Worm (Caenorhabditis elegans) whole organism, L2 larva: Measurements from ENCODE around the gene Y53F4B.62.

Experiments used
- C34F6.9 ChIP-seq: fragments of 150-350 bp; optimal IDR thresholded peaks from 2 replicates; lab custom pipeline; 2014; ENCODE audit warnings: missing biosample characterization, missing genetic modification characterization
- F13H6.1 ChIP-seq: sonication (generic microtip); optimal IDR thresholded peaks from 2 replicates; lab custom pipeline; 2016; ENCODE audit warnings: missing genetic modification characterization, missing compliant biosample characterization
- R02D3.7 ChIP-seq: fragments of 150-350 bp; optimal IDR thresholded peaks from 2 replicates; lab custom pipeline; 2014; ENCODE audit warnings: missing biosample characterization, missing genetic modification characterization
- Y55F3AM.14 ChIP-seq: fragments of 200-800 bp; sonication (Bioruptor generic); optimal IDR thresholded peaks from 2 replicates; lab custom pipeline; 2018; ENCODE audit warnings: mild to moderate bottlenecking, missing genetic modification characterization, missing compliant biosample characterization
- ZK546.5 ChIP-seq: sonication (generic microtip); optimal IDR thresholded peaks from 2 replicates; lab custom pipeline; 2017; ENCODE audit warnings: missing biosample characterization, missing genetic modification characterization
- alr-1 ChIP-seq: fragments of 150-350 bp; optimal IDR thresholded peaks from 2 replicates; lab custom pipeline; 2014; ENCODE audit warnings: missing biosample characterization, missing genetic modification characterization
- aly-2 ChIP-seq: fragments of 150-350 bp; optimal IDR thresholded peaks from 2 replicates; lab custom pipeline; 2014; ENCODE audit warnings: missing biosample characterization, missing genetic modification characterization
- ama-1 ChIP-seq: fragments of 150-350 bp; optimal IDR thresholded peaks from 2 replicates; lab custom pipeline; 2018; ENCODE audit warnings: inconsistent platforms
- blmp-1 ChIP-seq: sonication (generic microtip); optimal IDR thresholded peaks from 2 replicates; lab custom pipeline; 2017; ENCODE audit warnings: missing genetic modification characterization, mild to moderate bottlenecking, missing compliant biosample characterization, antibody characterized with exemption, moderate library complexity; ENCODE audit not compliant: insufficient read depth
- ceh-16 ChIP-seq: fragments of 150-350 bp; optimal IDR thresholded peaks from 2 replicates; lab custom pipeline; 2014; ENCODE audit warnings: missing biosample characterization, missing genetic modification characterization
- ceh-82 ChIP-seq: fragments of 150-350 bp; optimal IDR thresholded peaks from 2 replicates; lab custom pipeline; 2014; ENCODE audit warnings: missing biosample characterization, missing genetic modification characterization
- crh-2 ChIP-seq: sonication (generic microtip); optimal IDR thresholded peaks from 2 replicates; lab custom pipeline; 2017; ENCODE audit warnings: missing biosample characterization, missing genetic modification characterization
- dmd-4 ChIP-seq: sonication (generic microtip); optimal IDR thresholded peaks from 2 replicates; lab custom pipeline; 2017; ENCODE audit warnings: missing biosample characterization, missing genetic modification characterization
- egl-27 ChIP-seq: sonication (generic microtip); optimal IDR thresholded peaks from 3 replicates; lab custom pipeline; 2017; ENCODE audit warnings: missing biosample characterization, missing genetic modification reagents, missing genetic modification characterization
- elt-1 ChIP-seq: fragments of 150-350 bp; optimal IDR thresholded peaks from 2 replicates; lab custom pipeline; 2014; ENCODE audit warnings: missing biosample characterization, missing genetic modification characterization
- elt-3 ChIP-seq: sonication (generic microtip); optimal IDR thresholded peaks from 2 replicates; lab custom pipeline; 2017; ENCODE audit warnings: missing biosample characterization, missing genetic modification characterization
- fos-1 ChIP-seq: fragments of 150-350 bp; optimal IDR thresholded peaks from 2 replicates; lab custom pipeline; 2014; ENCODE audit warnings: missing biosample characterization, missing genetic modification characterization
- gmeb-1 ChIP-seq: fragments of 150-350 bp; optimal IDR thresholded peaks from 2 replicates; lab custom pipeline; 2014; ENCODE audit warnings: missing biosample characterization, missing genetic modification characterization
- lin-11 ChIP-seq: fragments of 150-350 bp; sonication (generic microtip); optimal IDR thresholded peaks from 2 replicates; lab custom pipeline; 2014; ENCODE audit warnings: missing biosample characterization, missing genetic modification characterization, inconsistent platforms, mixed read lengths
- lin-13 ChIP-seq: fragments of 150-350 bp; optimal IDR thresholded peaks from 2 replicates; lab custom pipeline; 2014; ENCODE audit warnings: missing biosample characterization, missing genetic modification reagents, missing genetic modification characterization
- lin-39 ChIP-seq: fragments of 150-350 bp; optimal IDR thresholded peaks from 2 replicates; lab custom pipeline; 2014; ENCODE audit warnings: missing biosample characterization, missing genetic modification reagents, missing genetic modification characterization
- lsy-2 ChIP-seq, 2 experiments: fragments of 150-350 bp in 1 of 2; sonication (generic microtip) in 1 of 2; optimal IDR thresholded peaks; 2 replicates each; lab custom pipeline; 2014 to 2017; ENCODE audit warnings: missing biosample characterization in 2 of 2, missing genetic modification characterization in 2 of 2
- mab-5 ChIP-seq: fragments of 150-350 bp; optimal IDR thresholded peaks from 2 replicates; lab custom pipeline; 2014; ENCODE audit warnings: missing biosample characterization, missing genetic modification characterization
- mbf-1 ChIP-seq: sonication (generic microtip); optimal IDR thresholded peaks from 2 replicates; lab custom pipeline; 2017; ENCODE audit warnings: missing biosample characterization, missing genetic modification characterization
- mdl-1 ChIP-seq, 2 experiments: fragments of 150-350 bp in 1 of 2; sonication (generic microtip) in 1 of 2; optimal IDR thresholded peaks; 2 replicates each; lab custom pipeline; 2017; ENCODE audit warnings: missing biosample characterization in 2 of 2, missing genetic modification characterization in 2 of 2
- nhr-10 ChIP-seq: sonication (generic microtip); optimal IDR thresholded peaks from 2 replicates; lab custom pipeline; 2017; ENCODE audit warnings: missing biosample characterization, missing genetic modification characterization
- nhr-11 ChIP-seq: fragments of 150-350 bp; optimal IDR thresholded peaks from 2 replicates; lab custom pipeline; 2014; ENCODE audit warnings: missing biosample characterization, missing genetic modification characterization
- nhr-12 ChIP-seq: fragments of 150-350 bp; optimal IDR thresholded peaks from 2 replicates; lab custom pipeline; 2014; ENCODE audit warnings: missing biosample characterization, missing genetic modification characterization
- nhr-129 ChIP-seq: fragments of 150-350 bp; optimal IDR thresholded peaks from 2 replicates; lab custom pipeline; 2014; ENCODE audit warnings: missing biosample characterization, missing genetic modification characterization
- nhr-21 ChIP-seq: fragments of 150-350 bp; optimal IDR thresholded peaks from 2 replicates; lab custom pipeline; 2014; ENCODE audit warnings: missing biosample characterization, missing genetic modification characterization
- nhr-23 ChIP-seq: fragments of 150-350 bp; optimal IDR thresholded peaks from 2 replicates; lab custom pipeline; 2014; ENCODE audit warnings: missing biosample characterization, missing genetic modification reagents, missing genetic modification characterization
- nhr-237 ChIP-seq: fragments of 150-350 bp; optimal IDR thresholded peaks from 2 replicates; lab custom pipeline; 2014; ENCODE audit warnings: missing biosample characterization, missing genetic modification characterization
- nhr-25 ChIP-seq: fragments of 150-350 bp; sonication (generic microtip); optimal IDR thresholded peaks from 3 replicates; lab custom pipeline; 2014; ENCODE audit warnings: missing biosample characterization, missing genetic modification characterization
- nhr-6 ChIP-seq: fragments of 150-350 bp; optimal IDR thresholded peaks from 2 replicates; lab custom pipeline; 2014; ENCODE audit warnings: missing biosample characterization, missing genetic modification characterization
- nhr-77 ChIP-seq: fragments of 150-350 bp; optimal IDR thresholded peaks from 2 replicates; lab custom pipeline; 2014; ENCODE audit warnings: missing biosample characterization, missing genetic modification characterization
- peb-1 ChIP-seq: fragments of 150-350 bp; optimal IDR thresholded peaks from 2 replicates; lab custom pipeline; 2014; ENCODE audit warnings: missing biosample characterization, missing genetic modification characterization
- sem-4 ChIP-seq: fragments of 150-350 bp; optimal IDR thresholded peaks from 2 replicates; lab custom pipeline; 2014; ENCODE audit warnings: missing biosample characterization, missing genetic modification reagents, missing genetic modification characterization
- skn-1 ChIP-seq: sonication (generic microtip); optimal IDR thresholded peaks from 2 replicates; lab custom pipeline; 2017; ENCODE audit warnings: missing biosample characterization, missing genetic modification characterization
- sma-3 ChIP-seq: sonication (generic microtip); optimal IDR thresholded peaks from 2 replicates; lab custom pipeline; 2016; ENCODE audit warnings: missing genetic modification reagents, missing genetic modification characterization, missing compliant biosample characterization
- sma-9 ChIP-seq, 2 experiments: fragments of 150-350 bp in 1 of 2; sonication (generic microtip) in 1 of 2; optimal IDR thresholded peaks; 2 replicates each; lab custom pipeline; 2014 to 2016; ENCODE audit warnings: missing genetic modification characterization in 2 of 2, mild to moderate bottlenecking in 1 of 2, missing biosample characterization in 1 of 2, missing compliant biosample characterization in 1 of 2, missing genetic modification reagents in 1 of 2, moderate library complexity in 1 of 2
- snpc-4 ChIP-seq: fragments of 150-350 bp; optimal IDR thresholded peaks from 2 replicates; lab custom pipeline; 2014; ENCODE audit warnings: missing biosample characterization, missing genetic modification characterization
- unc-39 ChIP-seq: fragments of 150-350 bp; optimal IDR thresholded peaks from 2 replicates; lab custom pipeline; 2014; ENCODE audit warnings: missing biosample characterization, missing genetic modification characterization
- unc-55 ChIP-seq: fragments of 150-350 bp; sonication (generic microtip); optimal IDR thresholded peaks from 3 replicates; lab custom pipeline; 2014; ENCODE audit warnings: missing biosample characterization, missing genetic modification reagents, missing genetic modification characterization
- unc-62 ChIP-seq: fragments of 150-350 bp; optimal IDR thresholded peaks from 2 replicates; lab custom pipeline; 2014; ENCODE audit warnings: missing biosample characterization, missing genetic modification reagents, missing genetic modification characterization
- zag-1 ChIP-seq: fragments of 150-350 bp; optimal IDR thresholded peaks from 2 replicates; lab custom pipeline; 2014; ENCODE audit warnings: missing biosample characterization, missing genetic modification characterization
- ztf-1 ChIP-seq: fragments of 200-800 bp; sonication (Bioruptor generic); conservative IDR thresholded peaks from 2 replicates; pipeline ENCODE4 v1.3.6; 2022; ENCODE audit warnings: missing genetic modification characterization, missing compliant biosample characterization
- ztf-11 ChIP-seq: sonication (generic microtip); optimal IDR thresholded peaks from 2 replicates; lab custom pipeline; 2017; ENCODE audit warnings: missing biosample characterization, missing genetic modification characterization
- ztf-4 ChIP-seq: fragments of 150-350 bp; optimal IDR thresholded peaks from 2 replicates; lab custom pipeline; 2014; ENCODE audit warnings: missing biosample characterization, missing genetic modification characterization

Gene Y53F4B.62

DNA sequence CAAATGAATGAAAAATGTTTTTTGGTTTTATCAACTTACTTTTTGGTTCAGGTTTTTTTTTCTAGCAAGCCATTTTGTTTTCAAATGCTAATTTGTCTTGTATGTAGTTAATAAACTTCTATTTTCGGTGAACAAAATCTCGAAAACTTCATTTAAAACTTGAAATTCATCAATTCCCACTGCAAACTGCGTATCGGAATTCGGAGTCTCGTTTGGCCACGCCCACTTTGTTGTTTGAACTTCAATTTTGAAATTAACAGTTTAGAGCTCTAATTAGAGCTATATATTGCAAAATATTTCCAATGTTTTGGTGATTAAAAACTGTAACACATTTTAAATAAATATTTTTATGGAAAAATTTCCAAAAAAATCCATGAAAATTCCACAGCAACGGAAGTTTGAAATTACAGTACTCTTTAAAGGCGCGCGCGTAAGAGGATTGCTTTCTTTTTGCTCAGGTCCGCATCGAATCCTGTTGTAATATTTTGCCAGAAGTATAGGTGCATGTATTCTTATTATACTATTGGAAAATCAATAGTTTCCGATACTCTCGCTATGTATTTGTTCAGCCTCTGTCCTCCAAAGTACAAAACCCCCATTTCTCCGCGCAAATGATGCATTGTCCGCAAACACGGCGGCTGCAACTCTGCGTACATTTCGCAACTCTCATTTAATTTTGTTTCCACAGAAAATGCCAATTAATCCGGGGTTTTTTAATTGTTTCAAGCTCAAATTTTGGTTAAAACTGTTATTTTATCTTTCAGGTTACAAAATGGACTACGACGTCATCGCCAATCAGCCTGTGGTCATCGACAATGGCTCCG, 10.7 kb downstream of the Y53F4B.62 start, which contains the start of gene arp-1:
arp-1 (plus strand) TSS at position 765 of the 824 bp plus-strand sequence.
- TF ChIP-seq egl-27 (tag; lab: Kevin White, UChicago) (no peak), sma-9 (GFP tag; optimal IDR thresholded peaks at IDR 0.05; lab: Kevin White, UChicago) (peak; percentile 15), sma-9 (tag; optimal IDR thresholded peaks at IDR 0.05; lab: Kevin White, UChicago) (no peak), elt-1 (tag; lab: Kevin White, UChicago) (no peak), elt-3 (tag; lab: Kevin White, UChicago) (no peak), ZK546.5 (tag; lab: Kevin White, UChicago) (no peak), ama-1 (no peak), snpc-4 (tag; lab: Kevin White, UChicago) (peak; percentile 9), nhr-237 (tag; lab: Kevin White, UChicago) (no peak), ztf-4 (tag; lab: Kevin White, UChicago) (no peak), mab-5 (tag; lab: Kevin White, UChicago) (no peak), ceh-16 (tag; lab: Kevin White, UChicago) (no peak), ztf-11 (tag; lab: Kevin White, UChicago) (no peak), nhr-25 (peak; percentile 32), nhr-77 (tag; lab: Kevin White, UChicago) (peak; percentile 44), C34F6.9 (tag; lab: Kevin White, UChicago) (peak; percentile 64), unc-39 (no peak), nhr-6 (no peak), lin-13 (GFP tag; lab: Kevin White, UChicago) (peak; percentile 0), mbf-1 (no peak), R02D3.7 (no peak), unc-62 (GFP tag; lab: Kevin White, UChicago) (no peak), ceh-82 (no peak), peb-1 (tag; lab: Kevin White, UChicago) (no peak), aly-2 (tag; lab: Kevin White, UChicago) (no peak), nhr-12 (tag; lab: Kevin White, UChicago) (no peak), fos-1 (tag; lab: Kevin White, UChicago) (peak; percentile 58), unc-55 (GFP tag; lab: Kevin White, UChicago) (peak; percentile 75), lin-11 (tag; lab: Kevin White, UChicago) (peak; percentile 70), zag-1 (peak; percentile 48), alr-1 (tag; lab: Kevin White, UChicago) (no peak), gmeb-1 (tag; lab: Kevin White, UChicago) (peak; percentile 55), ztf-1 (GFP tag; lab: Robert Waterston, UW) (no peak), sma-3 (GFP tag; lab: Kevin White, UChicago) (no peak), blmp-1 (no peak), Y55F3AM.14 (no peak), sem-4 (tag; lab: Kevin White, UChicago) (no peak), skn-1 (tag; lab: Kevin White, UChicago) (no peak), nhr-21 (tag; lab: Kevin White, UChicago) (no peak), F13H6.1 (tag; lab: Kevin White, UChicago) (peak; percentile 43), nhr-11 (tag; lab: Kevin White, UChicago) (no peak), crh-2 (tag; lab: Kevin White, UChicago) (no peak), nhr-10 (tag; lab: Kevin White, UChicago) (no peak), lin-39 (tag; lab: Kevin White, UChicago) (no peak), mdl-1 (tag; optimal IDR thresholded peaks at IDR 0.05; lab: Kevin White, UChicago) (no peak), nhr-129 (peak; percentile 66), dmd-4 (tag; lab: Kevin White, UChicago) (no peak), lsy-2 (tag; optimal IDR thresholded peaks at IDR 0.05; lab: Kevin White, UChicago) (peak; percentile 36 to 61), nhr-23 (tag; lab: Kevin White, UChicago) (no peak)
